Worm (Caenorhabditis elegans): ENCODE data around the gene wdfy-3.
A peak's percentile ranks its signal among the peaks of the same experiment; 100 is the strongest.

wdfy-3 gene

DNA sequence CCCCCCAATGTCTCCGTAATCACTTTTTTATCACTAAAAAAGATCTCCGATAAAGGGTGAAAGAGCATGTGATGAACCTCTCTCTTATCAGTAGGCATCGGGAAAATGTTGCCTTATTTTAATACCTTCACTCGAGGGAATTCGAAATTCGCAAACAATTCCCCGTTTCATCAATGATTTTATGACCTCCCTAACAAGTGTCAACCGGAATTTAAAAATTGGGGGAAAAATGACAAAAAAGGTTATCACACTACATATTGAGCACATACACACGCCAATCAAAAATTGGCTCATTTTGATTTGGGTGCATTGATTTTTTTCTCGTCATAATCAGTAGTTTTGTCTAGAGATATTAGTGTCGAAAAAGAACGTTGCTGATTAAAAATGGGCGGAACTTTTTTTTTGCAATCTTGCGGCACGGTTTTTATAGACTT is 36.5 kb downstream of the wdfy-3 start (continued):
- TF ChIP-seq ztf-6 (GFP tag; IDR thresholded peaks at IDR 0.05) (no peak), somi-1 (GFP tag; optimal IDR thresholded peaks at IDR 0.05) (no peak), zfh-2 (GFP tag; conservative IDR thresholded peaks at IDR 0.05) (no peak), egl-44 (GFP tag; IDR thresholded peaks at IDR 0.05) (peak; percentile 93), hrde-1 (tag; optimal IDR thresholded peaks at IDR 0.05; ENCODE audit: borderline replicate concordance) (no peak), aptf-3 (GFP tag; IDR thresholded peaks at IDR 0.05) (no peak), Y79H2A.3 (GFP tag; conservative IDR thresholded peaks at IDR 0.05) (no peak), lin-35 (GFP tag; optimal IDR thresholded peaks at IDR 0.05) (no peak), F10E7.11 (tag; optimal IDR thresholded peaks at IDR 0.05) (no peak), chd-7 (tag; optimal IDR thresholded peaks at IDR 0.05) (peak; percentile 66), sdz-38 (tag; optimal IDR thresholded peaks at IDR 0.05) (no peak), hsf-1 (GFP tag; IDR thresholded peaks at IDR 0.05) (no peak), him-1 (tag; optimal IDR thresholded peaks at IDR 0.05) (no peak), ztf-26 (tag; optimal IDR thresholded peaks at IDR 0.05) (no peak), lin-54 (GFP tag; optimal IDR thresholded peaks at IDR 0.05) (peak; percentile 35), rcor-1 (GFP tag; IDR thresholded peaks at IDR 0.05) (no peak), nfyb-1 (GFP tag; IDR thresholded peaks at IDR 0.05) (peak; percentile 12; the same call in 1 of the 2 replicates), egl-18 (GFP tag; IDR thresholded peaks at IDR 0.05) (no peak), ceh-27 (GFP tag; optimal IDR thresholded peaks at IDR 0.05) (no peak)

- TF ChIP-seq ZK185.1 (tag; optimal IDR thresholded peaks at IDR 0.05; ENCODE audit: poor library complexity, severe bottlenecking) (no peak), egl-44 (GFP tag; IDR thresholded peaks at IDR 0.05) (no peak), cebp-1 (GFP tag; IDR thresholded peaks at IDR 0.05) (no peak), cebp-1 (tag; optimal IDR thresholded peaks at IDR 0.05) (peak; percentile 3), let-526 (GFP tag; IDR thresholded peaks at IDR 0.05) (no peak), madf-6 (GFP tag; IDR thresholded peaks at IDR 0.05) (no peak), Y53G8AR.9 (GFP tag; conservative IDR thresholded peaks at IDR 0.05) (no peak), gei-17 (GFP tag; optimal IDR thresholded peaks at IDR 0.05) (no peak), nhr-179 (tag; optimal IDR thresholded peaks at IDR 0.05) (no peak), hmg-20 (GFP tag; IDR thresholded peaks at IDR 0.05) (no peak), F33H1.4 (GFP tag; IDR thresholded peaks at IDR 0.05) (no peak), Y56A3A.18 (GFP tag; IDR thresholded peaks at IDR 0.05) (no peak), nhr-80 (tag; optimal IDR thresholded peaks at IDR 0.05) (peak; percentile 84), lsl-1 (GFP tag; optimal IDR thresholded peaks at IDR 0.05) (no peak), K12H6.12 (tag; optimal IDR thresholded peaks at IDR 0.05) (no peak)
Measured at ce11 chrIV:12698880-12699279, 45.7 kb downstream of the wdfy-3 start.

- TF ChIP-seq sea-2 (GFP tag; IDR thresholded peaks at IDR 0.05) (no peak), nhr-80 (tag; optimal IDR thresholded peaks at IDR 0.05) (peak; percentile 87), pbrm-1 (GFP tag; IDR thresholded peaks at IDR 0.05) (no peak), ets-4 (GFP tag; optimal IDR thresholded peaks at IDR 0.05) (no peak)
Measured at ce11 chrIV:12700204-12700603, 47.0 kb downstream of the wdfy-3 start.

DNA sequence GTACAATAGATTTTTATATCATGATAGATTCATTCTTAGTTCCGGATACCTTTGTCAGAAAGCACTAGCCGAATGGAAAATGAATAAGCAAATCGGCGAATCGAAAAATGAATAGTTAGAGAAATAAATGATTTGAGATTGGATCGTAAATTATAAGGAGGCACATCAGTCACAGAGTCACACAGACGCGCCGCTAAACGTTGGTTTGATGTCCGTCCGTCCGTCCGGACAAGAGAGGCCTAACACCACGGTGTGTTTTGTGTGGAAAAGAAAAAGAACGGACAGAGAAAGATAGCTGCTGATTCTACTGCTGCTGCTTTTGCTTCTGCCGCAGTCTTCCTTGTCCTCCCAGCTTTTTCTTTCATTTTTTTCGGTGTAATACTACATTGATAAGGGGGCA is 47.7 kb downstream of the wdfy-3 start:
- TF ChIP-seq ama-1 (optimal IDR thresholded peaks at IDR 0.05) (no peak), ama-1 (GFP tag; optimal IDR thresholded peaks at IDR 0.05) (no peak), nhr-80 (tag; optimal IDR thresholded peaks at IDR 0.05) (peak; percentile 0), F39B2.1 (GFP tag; IDR thresholded peaks at IDR 0.05) (no peak)

Measured in whole organism, young adult.